Worm (Caenorhabditis elegans) whole organism, young adult: ENCODE results near the gene msp-81.
"Not testable (repeated sequence)": the region's sequence is repeated elsewhere in the genome, so short reads cannot be mapped to it uniquely, and the experiment has no call there.

Source experiments
- B0336.3 ChIP-seq: fragments of 200-800 bp; sonication (Bioruptor generic); IDR thresholded peaks from 2 replicates; pipeline ENCODE4 v1.3.6; 2022; ENCODE audit warnings: missing genetic modification characterization, missing compliant biosample characterization
- F22D6.2 ChIP-seq: sonication (generic microtip); optimal IDR thresholded peaks from 2 replicates; lab custom pipeline; 2016; ENCODE audit warnings: mild to moderate bottlenecking, missing genetic modification characterization, missing compliant biosample characterization
- F23B12.7 ChIP-seq: sonication (generic microtip); optimal IDR thresholded peaks from 2 replicates; lab custom pipeline; 2017; ENCODE audit warnings: missing genetic modification characterization, mild to moderate bottlenecking, missing compliant biosample characterization, antibody characterized with exemption, moderate library complexity; ENCODE audit not compliant: insufficient read depth
- F33H1.4 ChIP-seq: fragments of 200-800 bp; sonication (Bioruptor generic); IDR thresholded peaks from 2 replicates; pipeline ENCODE4 v1.3.6; 2022; ENCODE audit warnings: missing genetic modification reagents, missing genetic modification characterization, missing compliant biosample characterization
- F37B4.10 ChIP-seq: fragments of 200-800 bp; sonication (Bioruptor generic); IDR thresholded peaks from 2 replicates; pipeline ENCODE4 v1.3.6; 2022; ENCODE audit warnings: missing genetic modification characterization, missing compliant biosample characterization
- F52B5.7 ChIP-seq: sonication (generic microtip); optimal IDR thresholded peaks from 2 replicates; lab custom pipeline; 2016; ENCODE audit warnings: mild to moderate bottlenecking, missing genetic modification characterization, missing compliant biosample characterization
- F57C9.4 ChIP-seq: sonication (generic microtip); optimal IDR thresholded peaks from 2 replicates; lab custom pipeline; 2017; ENCODE audit warnings: mild to moderate bottlenecking, missing genetic modification characterization, missing compliant biosample characterization
- K11D2.4 ChIP-seq: fragments of 200-800 bp; sonication (Bioruptor generic); IDR thresholded peaks from 2 replicates; pipeline ENCODE4 v1.3.6; 2022; ENCODE audit warnings: missing genetic modification reagents, missing genetic modification characterization, missing compliant biosample characterization
- K12H6.12 ChIP-seq: fragments of 200-800 bp; sonication (Bioruptor generic); optimal IDR thresholded peaks from 2 replicates; lab custom pipeline; 2018; ENCODE audit warnings: mild to moderate bottlenecking, missing genetic modification characterization, missing compliant biosample characterization
- T26A5.8 ChIP-seq: sonication (generic microtip); optimal IDR thresholded peaks from 2 replicates; lab custom pipeline; 2016; ENCODE audit warnings: missing genetic modification characterization, missing compliant biosample characterization
- ZK185.1 ChIP-seq: sonication (generic microtip); optimal IDR thresholded peaks from 2 replicates; lab custom pipeline; 2016; ENCODE audit warnings: mild to moderate bottlenecking, missing genetic modification characterization, missing compliant biosample characterization; ENCODE audit not compliant: poor library complexity, severe bottlenecking
- athp-1 ChIP-seq: sonication (generic microtip); optimal IDR thresholded peaks from 2 replicates; lab custom pipeline; 2017; ENCODE audit warnings: mild to moderate bottlenecking, missing genetic modification characterization, missing compliant biosample characterization
- ceh-40 ChIP-seq: fragments of 200-800 bp; sonication (Bioruptor generic); IDR thresholded peaks from 2 replicates; pipeline ENCODE4 v1.3.6; 2022; ENCODE audit warnings: missing genetic modification characterization, missing compliant biosample characterization
- ceh-58 ChIP-seq: fragments of 200-800 bp; sonication (Bioruptor generic); IDR thresholded peaks from 2 replicates; pipeline ENCODE4 v1.3.6; 2022; ENCODE audit warnings: missing genetic modification characterization, missing compliant biosample characterization
- die-1 ChIP-seq: sonication (generic microtip); optimal IDR thresholded peaks from 2 replicates; lab custom pipeline; 2016; ENCODE audit warnings: missing genotype, mild to moderate bottlenecking, missing genetic modification characterization, missing compliant biosample characterization
- fkh-3 ChIP-seq: sonication (generic microtip); optimal IDR thresholded peaks from 2 replicates; lab custom pipeline; 2016; ENCODE audit warnings: mild to moderate bottlenecking, missing genetic modification characterization, missing compliant biosample characterization
- him-1 ChIP-seq: sonication (generic microtip); optimal IDR thresholded peaks from 2 replicates; lab custom pipeline; 2016; ENCODE audit warnings: missing genotype, missing genetic modification reagents, missing genetic modification characterization, missing compliant biosample characterization
- hmg-1.2 ChIP-seq: fragments of 200-800 bp; sonication (Bioruptor generic); IDR thresholded peaks from 2 replicates; pipeline ENCODE4 v1.3.6; 2022; ENCODE audit warnings: missing genetic modification reagents, missing genetic modification characterization, missing compliant biosample characterization
- hmg-20 ChIP-seq: fragments of 200-800 bp; sonication (Bioruptor generic); IDR thresholded peaks from 2 replicates; pipeline ENCODE4 v1.3.6; 2022; ENCODE audit warnings: missing genetic modification reagents, missing genetic modification characterization, missing compliant biosample characterization
- lsy-27 ChIP-seq: sonication (generic microtip); optimal IDR thresholded peaks from 2 replicates; lab custom pipeline; 2017; ENCODE audit warnings: missing genetic modification characterization, mild to moderate bottlenecking, missing compliant biosample characterization, antibody characterized with exemption, missing genotype, borderline replicate concordance; ENCODE audit not compliant: insufficient read depth
- mel-28 ChIP-seq: sonication (generic microtip); optimal IDR thresholded peaks from 2 replicates; lab custom pipeline; 2016; ENCODE audit warnings: borderline replicate concordance, mild to moderate bottlenecking, missing genetic modification characterization, missing compliant biosample characterization
- nfya-1 ChIP-seq: sonication (generic microtip); optimal IDR thresholded peaks from 2 replicates; lab custom pipeline; 2017; ENCODE audit warnings: antibody characterized with exemption, missing compliant biosample characterization, missing genetic modification characterization, borderline replicate concordance; ENCODE audit not compliant: insufficient read depth
- pha-4 ChIP-seq: fragments of 150-350 bp; sonication (generic microtip); optimal IDR thresholded peaks from 2 replicates; lab custom pipeline; 2014; ENCODE audit warnings: missing biosample characterization, missing genetic modification reagents, missing genetic modification characterization
- rcor-1 ChIP-seq: fragments of 200-800 bp; sonication (Bioruptor generic); IDR thresholded peaks from 2 replicates; pipeline ENCODE4 v1.3.6; 2022; ENCODE audit warnings: missing genetic modification reagents, missing genetic modification characterization, missing compliant biosample characterization
- repo-1 ChIP-seq: sonication (generic microtip); optimal IDR thresholded peaks from 2 replicates; lab custom pipeline; 2017; ENCODE audit warnings: mild to moderate bottlenecking, missing genetic modification characterization, missing compliant biosample characterization
- sdz-38 ChIP-seq: sonication (generic microtip); optimal IDR thresholded peaks from 2 replicates; lab custom pipeline; 2016; ENCODE audit warnings: missing genotype, missing genetic modification characterization, missing compliant biosample characterization
- sea-2 ChIP-seq: fragments of 200-800 bp; sonication (Bioruptor generic); IDR thresholded peaks from 2 replicates; pipeline ENCODE4 v1.3.6; 2022; ENCODE audit warnings: missing genetic modification characterization, missing compliant biosample characterization
- somi-1 ChIP-seq: fragments of 200-800 bp; sonication (Bioruptor generic); optimal IDR thresholded peaks from 2 replicates; lab custom pipeline; 2018; ENCODE audit warnings: mild to moderate bottlenecking, missing genetic modification characterization, missing compliant biosample characterization
- unc-130 ChIP-seq: sonication (generic microtip); optimal IDR thresholded peaks from 2 replicates; lab custom pipeline; 2016; ENCODE audit warnings: missing genetic modification reagents, missing genetic modification characterization, missing compliant biosample characterization
- xnd-1 ChIP-seq: sonication (generic microtip); optimal IDR thresholded peaks from 2 replicates; lab custom pipeline; 2016; ENCODE audit warnings: missing genotype, missing genetic modification reagents, missing genetic modification characterization, missing compliant biosample characterization
- zim-3 ChIP-seq: sonication (generic microtip); optimal IDR thresholded peaks from 2 replicates; lab custom pipeline; 2017; ENCODE audit warnings: mild to moderate bottlenecking, missing genetic modification characterization, moderate library complexity, missing compliant biosample characterization
- ztf-25 ChIP-seq: fragments of 200-800 bp; sonication (Bioruptor generic); IDR thresholded peaks from 2 replicates; pipeline ENCODE4 v1.3.6; 2022; ENCODE audit warnings: missing genetic modification reagents, missing genetic modification characterization, missing compliant biosample characterization
- ztf-26 ChIP-seq: sonication (generic microtip); optimal IDR thresholded peaks from 2 replicates; lab custom pipeline; 2017; ENCODE audit warnings: missing genetic modification characterization, missing compliant biosample characterization

Gene msp-81

ce11 chrIV:9842071-9842470 lies 5.9 kb upstream of the msp-81 start, which contains the start of gene K07F5.17:
Gene K07F5.17 (plus strand): TSS chrIV:9842371.
- TF ChIP-seq sdz-38 (tag; lab: Kevin White, UChicago): no peak
- no peak for TF ChIP-seq mel-28 (tag; lab: Kevin White, UChicago)
- TF ChIP-seq unc-130 (GFP tag; lab: Kevin White, UChicago): no peak
- no peak for TF ChIP-seq sea-2
- TF ChIP-seq F33H1.4 (GFP tag; lab: Robert Waterston, UW): no peak
- no peak for TF ChIP-seq ZK185.1
- TF ChIP-seq, all 124 proteins: peak for 0

- TF ChIP-seq F37B4.10 (GFP tag; lab: Robert Waterston, UW): no peak
- TF ChIP-seq nfya-1 (tag; lab: Kevin White, UChicago): no peak
- no peak for TF ChIP-seq F23B12.7
- TF ChIP-seq F57C9.4 (tag; lab: Kevin White, UChicago): no peak
- TF ChIP-seq T26A5.8 (tag; lab: Kevin White, UChicago): no peak
- no peak for TF ChIP-seq F52B5.7 (tag; lab: Kevin White, UChicago)
- no peak for TF ChIP-seq zim-3 (tag; lab: Kevin White, UChicago)
- TF ChIP-seq xnd-1 (tag; lab: Kevin White, UChicago): no peak
- no peak for TF ChIP-seq ztf-25
- TF ChIP-seq fkh-3: no peak
- TF ChIP-seq die-1: no peak
- no peak for TF ChIP-seq hmg-1.2 (GFP tag; lab: Robert Waterston, UW)
- TF ChIP-seq, all 124 proteins: peak for 0
These were observed 4.9 kb upstream of the msp-81 start, which contains the start of the genes kin-24 and msp-56 for ce11 chrIV:9840984-9841590. Gene kin-24 (minus strand): TSS chrIV:9841084. Gene msp-56 (plus strand): TSS chrIV:9841540.

- not testable (repeated sequence) for TF ChIP-seq hmg-1.2 (GFP tag; lab: Robert Waterston, UW); F57C9.4 (tag; lab: Kevin White, UChicago); F22D6.2 (tag; lab: Kevin White, UChicago)
These were observed 1.1 kb upstream of the msp-81 start, which contains the start of gene msp-10 for ce11 chrIV:9837349-9837748. Gene msp-10 (plus strand): TSS chrIV:9837649.

ce11 chrIV:9833337-9833736 lies 2.9 kb downstream of the msp-81 start:
- TF ChIP-seq repo-1 (tag; lab: Kevin White, UChicago) (no peak), somi-1 (GFP tag; lab: Kevin White, UChicago) (no peak), ztf-26 (tag; lab: Kevin White, UChicago) (no peak), pha-4 (tag; lab: Kevin White, UChicago) (no peak), athp-1 (no peak), rcor-1 (no peak), him-1 (tag; lab: Kevin White, UChicago) (no peak), F23B12.7 (no peak), hmg-20 (GFP tag; lab: Robert Waterston, UW) (no peak), B0336.3 (GFP tag; lab: Robert Waterston, UW) (no peak), K12H6.12 (tag; lab: Kevin White, UChicago) (no peak)
- TF ChIP-seq, all 124 proteins: peak for 0

- TF ChIP-seq ztf-25 (no peak), K11D2.4 (GFP tag; lab: Robert Waterston, UW) (no peak), ceh-40 (GFP tag; lab: Robert Waterston, UW) (no peak), lsy-27 (tag; lab: Kevin White, UChicago) (no peak), rcor-1 (no peak), K12H6.12 (tag; lab: Kevin White, UChicago) (no peak), ceh-58 (GFP tag; lab: Robert Waterston, UW) (no peak)
These were observed 3.6 kb downstream of the msp-81 start, which contains the start of gene kin-21 for ce11 chrIV:9832586-9832985. Gene kin-21 (plus strand): TSS chrIV:9832886.
